Worm (Caenorhabditis elegans): Measurements from ENCODE around the gene F17A2.13.

The F17A2.13 gene

DNA sequence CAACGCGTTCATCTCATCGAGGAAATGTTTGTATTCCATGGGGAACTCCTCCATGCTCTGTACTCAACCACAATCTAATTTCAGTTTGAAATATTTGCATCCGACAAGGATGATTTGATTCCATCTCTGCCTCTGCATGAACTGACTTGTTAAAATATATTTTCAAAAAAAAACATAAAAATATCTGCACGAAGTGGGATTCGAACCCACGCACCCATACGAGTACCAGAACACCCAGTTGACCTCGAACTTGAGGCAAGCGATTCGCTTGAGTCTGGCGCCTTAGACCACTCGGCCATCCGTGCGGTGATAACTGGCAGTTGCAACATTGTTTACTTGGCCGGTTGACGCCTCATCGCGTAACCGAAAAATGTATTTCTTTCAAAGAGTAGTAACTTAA lies 26.4 kb downstream of the F17A2.13 start (continued):
- TF ChIP-seq cebp-1 (GFP tag; IDR thresholded peaks at IDR 0.05), result no peak
- TF ChIP-seq cebp-1 (tag; optimal IDR thresholded peaks at IDR 0.05), result no peak
- TF ChIP-seq ztf-28 (GFP tag; IDR thresholded peaks at IDR 0.05), result no peak
- TF ChIP-seq snpc-1.3 (tag; optimal IDR thresholded peaks at IDR 0.05; ENCODE audit: insufficient read depth), result peak; percentile 81
- 0 out of 2 replicates have a peak, but pooled peaks have one; percentile 27 for TF ChIP-seq Y53F4B.3 (GFP tag; IDR thresholded peaks at IDR 0.05)
- peak; percentile 15 for TF ChIP-seq ztf-22 (GFP tag; optimal IDR thresholded peaks at IDR 0.05)
- no peak for TF ChIP-seq F22D6.2 (tag; optimal IDR thresholded peaks at IDR 0.05)
- no peak for TF ChIP-seq Y53G8AR.9 (GFP tag; conservative IDR thresholded peaks at IDR 0.05)
- no peak for TF ChIP-seq ceh-100 (GFP tag; IDR thresholded peaks at IDR 0.05)
- peak; percentile 71 for TF ChIP-seq ZK185.1 (tag; optimal IDR thresholded peaks at IDR 0.05; ENCODE audit: poor library complexity, severe bottlenecking)
- TF ChIP-seq madf-3 (GFP tag; IDR thresholded peaks at IDR 0.05), result 0 out of 2 replicates have a peak, but pooled peaks have one; percentile 55
- no peak for TF ChIP-seq tbx-9 (tag; optimal IDR thresholded peaks at IDR 0.05; ENCODE audit: borderline replicate concordance)
- TF ChIP-seq zim-3 (tag; optimal IDR thresholded peaks at IDR 0.05), result no peak
- 0 out of 2 replicates have a peak, but pooled peaks have one; percentile 36 for TF ChIP-seq egl-44 (GFP tag; IDR thresholded peaks at IDR 0.05)
- TF ChIP-seq nhr-80 (tag; optimal IDR thresholded peaks at IDR 0.05), result peak; percentile 49
- no peak for TF ChIP-seq ama-1 (optimal IDR thresholded peaks at IDR 0.05)
- TF ChIP-seq ama-1 (GFP tag; optimal IDR thresholded peaks at IDR 0.05), result peak in 1 of 2 experiments; percentile 42
- TF ChIP-seq T07F8.4 (tag; optimal IDR thresholded peaks at IDR 0.05), result peak; percentile 59
- no peak for TF ChIP-seq xnd-1 (tag; optimal IDR thresholded peaks at IDR 0.05)
- TF ChIP-seq rpc-1 (optimal IDR thresholded peaks at IDR 0.05), result peak; percentile 86
- TF ChIP-seq rpc-1 (tag; optimal IDR thresholded peaks at IDR 0.05), result peak; percentile 90
- TF ChIP-seq F37B4.10 (GFP tag; IDR thresholded peaks at IDR 0.05), result no peak
- TF ChIP-seq unc-130 (GFP tag; optimal IDR thresholded peaks at IDR 0.05), result no peak
- TF ChIP-seq ztf-3 (GFP tag; optimal IDR thresholded peaks at IDR 0.05), result no peak
- TF ChIP-seq egrh-3 (GFP tag; IDR thresholded peaks at IDR 0.05), result peak; percentile 48; the same call in 1 of the 2 replicates
- peak; percentile 94 for TF ChIP-seq tbp1 (GFP tag; optimal IDR thresholded peaks at IDR 0.05)
- TF ChIP-seq hrde-1 (tag; optimal IDR thresholded peaks at IDR 0.05; ENCODE audit: borderline replicate concordance), result peak; percentile 61
- no peak for TF ChIP-seq K12H6.12 (tag; optimal IDR thresholded peaks at IDR 0.05)
- no peak for TF ChIP-seq hlh-12 (tag; optimal IDR thresholded peaks at IDR 0.05)
- TF ChIP-seq lag-1 (GFP tag; IDR thresholded peaks at IDR 0.05), result no peak
- no peak for TF ChIP-seq nfya-1 (tag; optimal IDR thresholded peaks at IDR 0.05; ENCODE audit: borderline replicate concordance, insufficient read depth)
- TF ChIP-seq pbrm-1 (GFP tag; IDR thresholded peaks at IDR 0.05), result peak; percentile 88

DNA sequence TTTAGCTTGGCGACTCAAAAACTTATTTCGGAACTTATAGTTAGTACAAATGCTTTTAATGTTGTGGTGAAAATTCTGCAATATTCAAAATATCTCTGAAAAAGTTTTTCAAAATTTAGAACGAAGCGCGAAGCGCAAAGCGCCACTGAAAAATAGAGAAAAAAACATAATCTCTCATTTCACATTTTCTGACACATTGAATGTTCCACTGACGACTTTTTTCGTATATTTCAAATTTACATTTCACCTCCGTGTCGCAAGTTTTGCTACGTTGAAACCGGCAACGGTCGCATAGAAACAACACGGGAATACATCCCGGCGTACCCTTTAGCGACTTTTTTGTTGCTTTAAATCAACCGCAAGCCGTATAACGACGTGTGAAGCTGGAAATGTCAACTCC lies 26.9 kb downstream of the F17A2.13 start, which contains the start of gene F42F12.14:
TSS of gene F42F12.14 (plus strand) at position 301 of the 400 bp plus-strand sequence.
- TF ChIP-seq hmg-20 (GFP tag; IDR thresholded peaks at IDR 0.05) (no peak), ekl-4 (GFP tag; IDR thresholded peaks at IDR 0.05) (no peak), Y56A3A.18 (GFP tag; IDR thresholded peaks at IDR 0.05) (no peak), B0035.1 (tag; optimal IDR thresholded peaks at IDR 0.05) (no peak), F10E7.11 (tag; optimal IDR thresholded peaks at IDR 0.05) (no peak), atf-7 (tag; optimal IDR thresholded peaks at IDR 0.05) (no peak), ccch-3 (GFP tag; optimal IDR thresholded peaks at IDR 0.05) (no peak), snpc-3.4 (tag; optimal IDR thresholded peaks at IDR 0.05) (no peak), lag-1 (GFP tag; IDR thresholded peaks at IDR 0.05) (no peak), B0019.2 (GFP tag; conservative IDR thresholded peaks at IDR 0.05) (no peak), mel-28 (tag; optimal IDR thresholded peaks at IDR 0.05; ENCODE audit: borderline replicate concordance) (no peak), nhr-120 (GFP tag; IDR thresholded peaks at IDR 0.05) (no peak), snpc-1.1 (tag; optimal IDR thresholded peaks at IDR 0.05; ENCODE audit: insufficient read depth) (no peak), rpc-1 (optimal IDR thresholded peaks at IDR 0.05) (no peak), rpc-1 (tag; optimal IDR thresholded peaks at IDR 0.05) (no peak), hrde-1 (tag; optimal IDR thresholded peaks at IDR 0.05; ENCODE audit: borderline replicate concordance) (no peak), F37B4.10 (GFP tag; IDR thresholded peaks at IDR 0.05) (no peak)
